Worm (Caenorhabditis elegans): ENCODE measurements around the gene dhps-1.

The dhps-1 gene

DNA sequence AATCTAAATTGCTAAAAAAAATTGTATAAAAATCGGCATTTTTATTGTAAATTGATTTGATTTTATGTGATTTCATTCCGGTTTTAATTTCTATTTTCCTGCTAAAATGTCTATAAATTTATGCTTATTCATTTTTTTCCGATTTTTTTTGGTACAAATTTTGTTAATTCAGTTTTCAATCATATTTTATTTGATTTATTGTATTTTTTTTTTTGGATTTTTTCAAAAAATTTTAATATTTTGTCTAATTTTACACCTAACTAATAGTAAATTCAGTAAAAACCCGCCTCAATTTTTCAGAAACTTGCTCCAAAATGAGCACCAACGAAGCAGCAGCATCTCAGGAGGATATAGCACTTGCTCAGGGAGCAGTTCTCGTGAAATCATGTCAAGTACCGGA lies at the start of gene dhps-1:
Gene dhps-1, plus strand, starts transcription at position 301 of the 400 bp plus-strand sequence.
- TF ChIP-seq flh-1 (GFP tag; optimal IDR thresholded peaks at IDR 0.05) (no peak), pha-4 (tag; optimal IDR thresholded peaks at IDR 0.05) (no peak), sptf-1 (tag; optimal IDR thresholded peaks at IDR 0.05) (no peak)

DNA sequence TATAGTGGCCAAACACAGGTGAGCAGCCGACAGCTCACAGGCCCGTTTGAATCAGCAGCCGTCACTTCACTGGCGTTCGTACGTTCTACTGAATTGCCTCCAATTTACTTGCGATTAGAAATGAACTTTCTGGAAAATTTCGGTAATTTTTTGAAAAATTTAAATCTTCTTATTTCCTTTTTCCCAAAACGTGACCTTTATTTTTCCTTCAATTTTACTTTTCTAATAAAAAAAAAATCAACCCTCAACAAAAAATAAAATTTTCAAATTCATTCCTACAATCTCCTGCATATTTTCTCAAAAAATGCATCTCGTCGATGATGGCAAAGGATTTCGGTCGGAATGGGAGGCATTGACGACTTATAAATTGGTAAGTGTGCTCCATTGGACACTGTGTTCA lies 44.3 kb upstream of the dhps-1 start, which contains the start of gene W03C9.8:
Gene W03C9.8, plus strand, starts transcription at position 301 of the 400 bp plus-strand sequence.
- TF ChIP-seq blmp-1 (tag; optimal IDR thresholded peaks at IDR 0.05) (no peak), cnd-1 (tag; optimal IDR thresholded peaks at IDR 0.05) (no peak), flh-1 (GFP tag; optimal IDR thresholded peaks at IDR 0.05) (no peak)

DNA sequence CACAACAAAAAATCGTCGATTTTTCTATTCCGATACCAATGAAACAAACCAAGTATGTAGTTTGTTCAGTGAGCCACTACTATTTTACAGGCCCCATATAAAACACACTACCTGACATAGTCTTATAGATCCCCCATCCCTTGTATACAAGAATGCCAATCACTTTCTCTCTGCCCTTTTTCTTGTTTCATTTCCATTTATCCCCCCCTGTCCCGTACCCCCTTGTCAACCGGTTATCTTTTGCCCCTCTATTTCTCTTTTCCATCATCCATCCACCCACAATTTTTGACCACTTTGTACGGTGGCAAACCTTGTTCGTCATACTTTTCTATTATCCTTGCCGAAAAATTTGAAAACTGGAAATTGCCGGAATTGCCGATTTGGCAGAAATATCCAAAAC lies 39.8 kb upstream of the dhps-1 start:
- TF ChIP-seq blmp-1 (tag; optimal IDR thresholded peaks at IDR 0.05) (no peak), snpc-4 (tag; optimal IDR thresholded peaks at IDR 0.05) (no peak), ceh-43 (GFP tag; optimal IDR thresholded peaks at IDR 0.05) (no peak), lin-32 (GFP tag; optimal IDR thresholded peaks at IDR 0.05) (no peak), zip-8 (tag; optimal IDR thresholded peaks at IDR 0.05) (no peak), sem-2 (GFP tag; optimal IDR thresholded peaks at IDR 0.05) (no peak), bed-3 (GFP tag; optimal IDR thresholded peaks at IDR 0.05) (no peak), elt-1 (tag; optimal IDR thresholded peaks at IDR 0.05; ENCODE audit: borderline replicate concordance, insufficient read depth) (no peak)

DNA sequence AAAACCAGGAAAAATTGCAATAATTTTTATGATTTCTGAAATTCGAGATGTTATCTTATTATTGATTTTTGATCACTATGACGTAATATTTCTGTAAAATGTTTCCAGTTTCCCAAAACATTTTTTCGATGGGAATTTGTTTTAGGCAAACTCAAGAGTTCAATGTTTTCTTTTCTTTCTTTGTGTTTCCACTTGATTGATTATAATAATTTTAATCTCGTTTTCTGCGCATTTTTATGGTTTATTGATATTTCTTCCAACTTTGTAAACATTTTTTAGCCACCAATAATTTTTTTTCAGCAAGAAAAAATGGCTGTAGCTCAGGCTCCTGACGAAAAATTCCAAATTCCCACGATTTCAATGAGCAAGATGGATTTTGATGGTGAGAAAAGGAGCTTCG lies 38.6 kb upstream of the dhps-1 start, which contains the start of gene W03C9.6:
Gene W03C9.6, plus strand, starts transcription at position 301 of the 400 bp plus-strand sequence.
- TF ChIP-seq lin-32 (GFP tag; optimal IDR thresholded peaks at IDR 0.05) (no peak), zip-8 (tag; optimal IDR thresholded peaks at IDR 0.05) (peak; percentile 80)

DNA sequence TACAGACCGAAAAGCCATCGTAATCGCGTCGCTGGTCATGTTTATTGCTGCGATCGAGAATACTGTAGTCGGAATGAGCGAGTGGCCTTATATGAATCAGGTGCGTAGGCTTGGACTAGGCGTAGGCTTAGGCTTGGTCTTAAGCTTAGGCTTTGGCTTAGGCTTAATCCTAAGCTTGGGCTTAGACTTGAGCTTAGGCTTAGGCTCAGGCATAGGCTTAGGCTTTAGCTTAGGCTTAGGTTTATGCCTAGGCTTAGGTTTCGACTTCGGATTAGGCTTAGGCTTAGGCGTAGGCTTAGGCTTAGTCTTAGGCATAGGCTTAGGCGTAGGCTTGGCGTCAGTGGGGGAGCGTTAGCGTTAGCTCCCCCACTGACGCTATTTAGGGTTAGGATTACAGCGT lies 38.0 kb upstream of the dhps-1 start:
- TF ChIP-seq unc-120 (tag; optimal IDR thresholded peaks at IDR 0.05; ENCODE audit: poor library complexity, severe bottlenecking) (no peak), unc-62 (GFP tag; optimal IDR thresholded peaks at IDR 0.05) (no peak), hlh-1 (tag; optimal IDR thresholded peaks at IDR 0.05) (no peak), nhr-237 (tag; optimal IDR thresholded peaks at IDR 0.05) (no peak), nhr-28 (tag; optimal IDR thresholded peaks at IDR 0.05) (no peak), sptf-1 (tag; optimal IDR thresholded peaks at IDR 0.05) (no peak), tbx-8 (GFP tag; optimal IDR thresholded peaks at IDR 0.05) (no peak), cnd-1 (tag; optimal IDR thresholded peaks at IDR 0.05) (no peak), flh-1 (GFP tag; optimal IDR thresholded peaks at IDR 0.05) (no peak), mls-2 (tag; optimal IDR thresholded peaks at IDR 0.05) (no peak), snpc-4 (tag; optimal IDR thresholded peaks at IDR 0.05) (no peak)

DNA sequence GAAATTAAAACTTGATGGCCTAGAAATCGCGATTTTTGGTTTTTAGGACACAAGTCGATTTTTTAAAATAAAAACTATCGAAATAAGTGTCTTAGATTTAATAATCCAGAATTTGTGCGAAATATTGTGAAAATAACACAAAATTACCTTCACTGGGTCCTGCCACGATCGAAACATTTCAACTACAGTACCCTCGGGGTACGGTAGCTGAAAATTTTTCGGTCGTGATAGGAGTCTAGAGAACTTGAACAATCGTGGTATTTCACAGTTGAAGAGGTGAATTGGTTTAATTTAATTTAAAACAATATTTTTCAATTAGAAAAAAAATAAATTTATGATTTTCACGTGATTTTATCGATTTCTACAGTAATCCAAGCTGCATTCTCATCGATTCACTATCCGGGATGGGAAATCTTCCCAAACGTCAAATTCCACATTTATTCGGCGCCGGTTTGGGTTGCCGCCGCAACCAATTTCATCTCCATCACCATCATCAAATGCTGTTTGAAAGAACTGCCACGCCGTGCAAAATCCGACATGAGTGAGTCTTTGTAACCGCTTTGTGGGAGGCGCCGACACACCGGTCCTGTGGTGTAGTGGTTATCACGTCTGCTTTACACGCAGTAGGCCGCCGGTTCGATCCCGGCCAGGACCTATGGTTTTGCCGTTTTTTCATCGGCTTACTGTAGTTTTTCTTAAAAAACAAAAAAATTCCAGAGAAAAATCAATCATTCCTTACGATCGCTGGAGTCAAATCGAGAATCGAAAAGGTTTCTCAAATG lies 33.8 kb upstream of the dhps-1 start:
- peak; percentile 57 for TF ChIP-seq ham-2 (GFP tag; optimal IDR thresholded peaks at IDR 0.05)
- TF ChIP-seq mls-2 (tag; optimal IDR thresholded peaks at IDR 0.05): peak; percentile 64
- no peak for TF ChIP-seq ceh-39 (tag; optimal IDR thresholded peaks at IDR 0.05)
- TF ChIP-seq lsy-2 (tag; optimal IDR thresholded peaks at IDR 0.05): peak; percentile 16
- no peak for TF ChIP-seq unc-39 (tag; optimal IDR thresholded peaks at IDR 0.05)
- TF ChIP-seq ztf-11 (tag; optimal IDR thresholded peaks at IDR 0.05): peak; percentile 35
- TF ChIP-seq elt-1 (tag; optimal IDR thresholded peaks at IDR 0.05; ENCODE audit: borderline replicate concordance, insufficient read depth): no peak
- no peak for TF ChIP-seq ceh-43 (GFP tag; optimal IDR thresholded peaks at IDR 0.05)
- peak; percentile 55 for TF ChIP-seq sem-2 (GFP tag; optimal IDR thresholded peaks at IDR 0.05)
- peak; percentile 39 for TF ChIP-seq tbx-8 (GFP tag; optimal IDR thresholded peaks at IDR 0.05)
- TF ChIP-seq lin-32 (GFP tag; optimal IDR thresholded peaks at IDR 0.05): peak; percentile 22
- TF ChIP-seq lin-13 (tag; optimal IDR thresholded peaks at IDR 0.05): peak; percentile 7
- no peak for TF ChIP-seq flh-1 (GFP tag; optimal IDR thresholded peaks at IDR 0.05)
- TF ChIP-seq nhr-28 (tag; optimal IDR thresholded peaks at IDR 0.05): no peak
- TF ChIP-seq cnd-1 (tag; optimal IDR thresholded peaks at IDR 0.05): peak; percentile 83
- TF ChIP-seq zip-8 (tag; optimal IDR thresholded peaks at IDR 0.05): no peak
- TF ChIP-seq nhr-237 (tag; optimal IDR thresholded peaks at IDR 0.05): no peak
- peak; percentile 82 for TF ChIP-seq drap-1 (GFP tag; optimal IDR thresholded peaks at IDR 0.05)
- TF ChIP-seq nhr-12 (tag; optimal IDR thresholded peaks at IDR 0.05): no peak
- TF ChIP-seq elt-3 (tag; optimal IDR thresholded peaks at IDR 0.05): no peak
- TF ChIP-seq blmp-1 (tag; optimal IDR thresholded peaks at IDR 0.05): no peak
- no peak for TF ChIP-seq ces-1 (GFP tag; optimal IDR thresholded peaks at IDR 0.05)
- TF ChIP-seq nhr-76 (tag; optimal IDR thresholded peaks at IDR 0.05): no peak
- TF ChIP-seq nhr-2 (tag; optimal IDR thresholded peaks at IDR 0.05): no peak
- TF ChIP-seq pha-4 (tag; optimal IDR thresholded peaks at IDR 0.05): no peak
- TF ChIP-seq snpc-4 (tag; optimal IDR thresholded peaks at IDR 0.05): no peak
- no peak for TF ChIP-seq mep-1 (tag; optimal IDR thresholded peaks at IDR 0.05)
- peak; percentile 77 for TF ChIP-seq M03D4.4 (tag; optimal IDR thresholded peaks at IDR 0.05)
- TF ChIP-seq sptf-1 (tag; optimal IDR thresholded peaks at IDR 0.05): peak; percentile 84
- peak; percentile 9 for TF ChIP-seq unc-120 (tag; optimal IDR thresholded peaks at IDR 0.05; ENCODE audit: poor library complexity, severe bottlenecking)
- peak; percentile 58 for TF ChIP-seq bed-3 (GFP tag; optimal IDR thresholded peaks at IDR 0.05)
- TF ChIP-seq unc-62 (GFP tag; optimal IDR thresholded peaks at IDR 0.05): no peak
- peak; percentile 87 for TF ChIP-seq ceh-83 (GFP tag; optimal IDR thresholded peaks at IDR 0.05)
- no peak for TF ChIP-seq mab-5 (tag; optimal IDR thresholded peaks at IDR 0.05)
- TF ChIP-seq hlh-1 (tag; optimal IDR thresholded peaks at IDR 0.05): no peak
